Worm (Caenorhabditis elegans) whole organism, midembryonic: Measurements from ENCODE around the gene F01D5.1.

Experiments
- T22C8.4 ChIP-seq: fragments of 200-800 bp; sonication (Bioruptor generic); IDR thresholded peaks from 2 replicates; pipeline ENCODE4 v1.3.6; 2022; ENCODE audit warnings: missing genetic modification characterization, missing compliant biosample characterization
- cog-1 ChIP-seq: sonication (generic microtip); optimal IDR thresholded peaks from 2 replicates; lab custom pipeline; 2016; ENCODE audit warnings: missing genetic modification characterization, missing compliant biosample characterization
- flt-1 ChIP-seq: fragments of 200-800 bp; sonication (Bioruptor generic); IDR thresholded peaks from 2 replicates; pipeline ENCODE4 v1.3.6; 2022; ENCODE audit warnings: missing genetic modification characterization, missing compliant biosample characterization
- klf-2 ChIP-seq: fragments of 200-800 bp; sonication (Bioruptor generic); conservative IDR thresholded peaks from 2 replicates; pipeline ENCODE4 v1.3.6; 2022; ENCODE audit warnings: missing genetic modification reagents, missing genetic modification characterization, missing compliant biosample characterization
- med-1 ChIP-seq: sonication (generic microtip); optimal IDR thresholded peaks from 2 replicates; lab custom pipeline; 2017; ENCODE audit warnings: missing genetic modification characterization, mild to moderate bottlenecking, missing compliant biosample characterization, antibody characterized with exemption, missing genetic modification reagents; ENCODE audit not compliant: insufficient read depth
- ref-1 ChIP-seq: fragments of 200-800 bp; sonication (Bioruptor generic); conservative IDR thresholded peaks from 2 replicates; pipeline ENCODE4 v1.3.6; 2022; ENCODE audit warnings: missing genetic modification reagents, missing genetic modification characterization, missing compliant biosample characterization
- tab-1 ChIP-seq: fragments of 200-800 bp; sonication (Bioruptor generic); IDR thresholded peaks from 2 replicates; pipeline ENCODE4 v1.3.6; 2022; ENCODE audit warnings: missing genetic modification characterization, missing compliant biosample characterization
- ztf-23 ChIP-seq: fragments of 200-800 bp; sonication (Bioruptor generic); IDR thresholded peaks from 2 replicates; pipeline ENCODE4 v1.3.6; 2022; ENCODE audit warnings: missing genetic modification reagents, missing genetic modification characterization, missing compliant biosample characterization
- ztf-29 ChIP-seq: fragments of 200-800 bp; sonication (Bioruptor generic); IDR thresholded peaks from 2 replicates; pipeline ENCODE4 v1.3.6; 2022; ENCODE audit warnings: missing genetic modification reagents, missing genetic modification characterization, missing compliant biosample characterization

Gene F01D5.1

DNA sequence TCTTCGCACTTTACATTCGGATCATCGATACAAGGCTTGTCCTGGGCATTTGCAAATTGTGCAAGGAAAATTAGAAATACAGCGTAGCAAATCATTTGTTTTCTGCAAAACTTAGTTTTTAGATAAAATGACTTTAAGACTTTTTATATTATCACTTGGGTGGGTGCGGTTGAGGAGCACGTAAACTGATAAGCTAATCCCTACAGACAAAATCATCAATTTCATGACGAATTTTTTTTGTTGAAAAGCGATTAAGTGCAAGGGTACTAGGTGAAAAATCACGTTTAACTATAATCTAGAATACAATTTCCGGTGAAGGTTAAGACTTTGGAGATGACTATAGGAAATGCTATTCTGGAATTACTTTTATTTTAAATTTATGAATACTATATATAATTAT, at the start of gene F01D5.1:
Gene F01D5.1 (minus strand): TSS at position 105 of the 400 bp plus-strand sequence.
- no peak for TF ChIP-seq tab-1

DNA sequence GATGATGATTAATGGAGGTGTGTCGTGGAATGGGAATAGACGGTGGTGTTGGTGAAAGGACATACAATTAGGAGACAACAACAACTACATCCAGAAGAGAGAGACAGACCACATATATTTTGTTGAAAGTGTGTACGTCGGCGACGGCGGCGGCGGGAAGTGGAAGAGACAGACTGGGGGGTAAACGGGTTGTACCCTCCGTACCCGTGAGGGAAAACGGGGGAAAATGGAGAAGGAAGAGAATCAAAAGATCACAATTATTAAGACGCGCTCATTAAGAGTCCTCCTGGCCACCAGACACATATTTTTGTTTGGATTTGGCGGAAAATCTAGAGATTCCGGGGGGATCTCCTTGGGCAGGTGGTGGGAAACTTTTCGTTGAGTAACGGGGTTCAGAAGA, 49.1 kb upstream of the F01D5.1 start:
- TF ChIP-seq cog-1 (tag; lab: Kevin White, UChicago) (no peak), flt-1 (GFP tag; lab: Robert Waterston, UW) (0 out of 2 replicates have a peak, but pooled peaks have one; percentile 57)

DNA sequence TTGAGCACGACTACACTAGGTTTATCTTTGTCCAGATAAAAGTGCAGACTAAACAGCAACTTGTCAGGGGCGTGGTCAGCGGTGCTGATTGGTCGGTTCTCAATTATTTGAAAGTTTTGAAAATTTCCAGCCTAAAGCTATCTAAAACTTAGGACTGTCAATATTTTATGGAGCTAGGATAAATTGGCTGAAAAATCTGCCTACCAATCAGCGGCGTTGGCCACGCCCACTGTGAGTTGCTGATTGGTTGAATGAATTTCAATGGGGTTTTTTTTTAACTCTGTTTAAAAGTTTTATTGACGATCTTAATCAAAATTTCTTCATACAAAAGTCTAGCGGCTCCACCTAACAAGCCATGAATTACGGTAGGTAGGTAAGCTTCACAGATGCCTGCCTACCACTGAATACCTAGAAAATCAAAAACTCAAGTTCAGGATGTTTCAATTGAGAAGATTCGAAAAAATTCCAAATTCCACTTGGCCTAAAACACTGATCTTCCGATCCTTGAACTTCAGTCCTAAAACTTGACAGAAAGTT, 48.6 kb upstream of the F01D5.1 start:
- TF ChIP-seq med-1 (GFP tag; lab: Kevin White, UChicago) (no peak), ztf-29 (no peak), T22C8.4 (no peak), ref-1 (GFP tag; lab: Robert Waterston, UW) (no peak), cog-1 (tag; lab: Kevin White, UChicago) (no peak), ztf-23 (GFP tag; lab: Robert Waterston, UW) (no peak), tab-1 (no peak), klf-2 (no peak), flt-1 (GFP tag; lab: Robert Waterston, UW) (no peak)

DNA sequence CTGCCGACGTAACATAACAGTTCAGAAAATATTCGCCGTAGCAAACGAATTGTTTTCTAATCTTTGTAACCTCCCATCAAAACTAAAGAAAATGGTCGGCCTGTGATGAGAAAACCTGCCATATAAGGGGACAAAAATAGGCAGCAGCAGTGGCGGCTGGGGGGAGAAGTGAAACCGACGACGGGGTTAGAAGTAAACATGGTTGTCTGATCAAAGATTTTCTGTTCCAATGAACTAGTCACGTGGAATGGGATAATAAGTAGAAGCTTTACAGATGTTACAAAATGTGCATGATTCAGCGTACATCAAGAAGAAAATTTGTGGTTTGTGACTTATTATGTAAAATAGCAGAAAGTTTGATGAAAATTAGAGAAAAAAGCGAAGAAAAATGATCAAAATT, 47.9 kb upstream of the F01D5.1 start:
- TF ChIP-seq cog-1 (tag; lab: Kevin White, UChicago), result no peak
- no peak for TF ChIP-seq med-1 (GFP tag; lab: Kevin White, UChicago)
- no peak for TF ChIP-seq flt-1 (GFP tag; lab: Robert Waterston, UW)
- no peak for TF ChIP-seq klf-2
- TF ChIP-seq ref-1 (GFP tag; lab: Robert Waterston, UW), result no peak
- TF ChIP-seq ztf-23 (GFP tag; lab: Robert Waterston, UW), result no peak
- TF ChIP-seq tab-1, result no peak
- TF ChIP-seq ztf-29, result no peak
- TF ChIP-seq T22C8.4, result no peak

DNA sequence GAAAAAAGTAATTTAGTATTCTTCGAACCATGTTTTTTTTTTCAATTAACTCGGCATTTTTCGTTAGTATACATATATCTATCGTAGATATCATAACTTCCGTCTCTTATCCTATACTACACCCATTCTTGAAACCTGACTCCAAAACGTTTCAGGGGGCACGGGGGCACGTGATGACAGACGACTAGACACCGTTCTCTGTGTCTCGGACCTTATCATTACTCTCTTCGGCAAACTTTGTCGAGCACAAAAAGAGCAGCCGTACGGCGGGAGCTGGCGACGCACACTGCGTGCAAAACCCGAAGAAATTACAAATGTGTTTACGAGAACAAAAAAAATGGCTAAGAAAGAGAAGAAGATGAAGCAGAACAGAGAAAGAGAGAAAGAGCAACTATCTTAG, 46.8 kb upstream of the F01D5.1 start:
- TF ChIP-seq flt-1 (GFP tag; lab: Robert Waterston, UW) (0 out of 2 replicates have a peak, but pooled peaks have one; percentile 17), med-1 (GFP tag; lab: Kevin White, UChicago) (no peak)

DNA sequence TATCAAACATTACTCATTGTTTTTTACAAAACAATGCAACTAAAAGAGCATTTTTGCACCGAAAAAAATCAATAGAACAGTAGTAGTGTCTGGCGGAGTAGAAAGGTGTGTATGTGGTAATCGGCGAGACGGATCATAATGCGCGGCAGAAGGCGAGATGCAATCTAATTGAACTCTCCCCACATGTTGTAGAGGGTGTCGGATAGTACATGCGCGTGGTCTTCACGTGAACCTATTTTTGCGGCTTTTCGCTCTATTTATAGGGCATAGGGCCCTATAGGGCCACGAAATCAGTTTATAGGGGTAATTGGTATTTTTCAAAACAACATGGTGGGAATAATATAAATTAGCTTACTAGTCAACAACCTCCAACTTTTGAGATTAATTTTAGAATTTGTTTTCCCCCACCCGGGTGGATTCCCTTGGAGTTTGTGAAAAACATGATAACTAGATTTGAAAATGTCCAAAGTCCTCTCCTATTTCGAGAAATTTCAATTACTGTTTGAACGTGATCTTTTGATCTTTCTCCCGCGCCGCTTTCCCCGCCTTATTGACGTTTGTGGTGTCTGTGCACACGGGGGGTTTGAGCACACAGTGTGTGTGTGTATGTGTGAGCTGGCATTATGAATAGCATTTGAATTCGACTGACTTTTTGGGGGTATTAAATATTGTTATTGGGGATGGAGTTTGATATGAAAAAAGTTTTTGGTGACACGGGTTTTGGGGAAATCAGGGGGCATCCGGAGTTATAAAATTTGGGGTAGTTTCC, 45.6 kb upstream of the F01D5.1 start:
- no peak for TF ChIP-seq ref-1 (GFP tag; lab: Robert Waterston, UW)
- no peak for TF ChIP-seq ztf-23 (GFP tag; lab: Robert Waterston, UW)
- TF ChIP-seq tab-1, result 0 out of 2 replicates have a peak, but pooled peaks have one; percentile 38
- no peak for TF ChIP-seq cog-1 (tag; lab: Kevin White, UChicago)
- no peak for TF ChIP-seq med-1 (GFP tag; lab: Kevin White, UChicago)
- no peak for TF ChIP-seq flt-1 (GFP tag; lab: Robert Waterston, UW)

DNA sequence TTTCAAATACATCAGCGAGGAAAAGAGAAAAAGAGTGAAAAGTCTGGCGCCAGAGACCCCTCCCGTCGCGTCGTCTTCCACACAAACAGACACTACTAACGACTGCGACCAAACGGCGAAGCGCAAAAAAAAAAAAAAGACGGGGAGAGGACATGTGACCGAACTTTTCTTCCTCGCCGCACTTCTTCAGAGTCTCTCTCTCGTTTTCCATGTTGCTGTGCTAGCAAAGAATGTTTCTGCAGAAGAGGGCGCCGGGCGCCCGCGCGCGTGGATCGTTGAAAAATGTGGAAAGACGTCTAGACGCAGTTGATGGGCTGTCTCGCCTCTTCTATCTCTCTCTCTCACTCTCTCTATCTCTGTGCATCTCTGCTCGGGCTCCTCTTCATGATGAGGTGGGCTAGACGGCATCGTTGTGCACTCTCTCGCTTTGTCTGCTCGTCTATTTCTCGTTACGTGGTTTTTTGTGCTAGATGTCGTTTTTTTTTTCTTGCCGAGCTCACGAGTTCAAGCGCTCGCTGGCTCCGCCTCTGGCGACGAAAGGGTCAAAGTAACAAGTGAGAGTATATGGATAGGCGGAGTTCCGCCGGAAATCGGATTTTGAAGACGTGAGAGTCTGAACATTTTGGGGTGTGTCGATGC, 42.9 kb upstream of the F01D5.1 start:
- TF ChIP-seq ztf-29 (no peak), klf-2 (no peak), cog-1 (tag; lab: Kevin White, UChicago) (no peak), ztf-23 (GFP tag; lab: Robert Waterston, UW) (no peak), flt-1 (GFP tag; lab: Robert Waterston, UW) (no peak), tab-1 (no peak), med-1 (GFP tag; lab: Kevin White, UChicago) (no peak), ref-1 (GFP tag; lab: Robert Waterston, UW) (no peak), T22C8.4 (no peak)

DNA sequence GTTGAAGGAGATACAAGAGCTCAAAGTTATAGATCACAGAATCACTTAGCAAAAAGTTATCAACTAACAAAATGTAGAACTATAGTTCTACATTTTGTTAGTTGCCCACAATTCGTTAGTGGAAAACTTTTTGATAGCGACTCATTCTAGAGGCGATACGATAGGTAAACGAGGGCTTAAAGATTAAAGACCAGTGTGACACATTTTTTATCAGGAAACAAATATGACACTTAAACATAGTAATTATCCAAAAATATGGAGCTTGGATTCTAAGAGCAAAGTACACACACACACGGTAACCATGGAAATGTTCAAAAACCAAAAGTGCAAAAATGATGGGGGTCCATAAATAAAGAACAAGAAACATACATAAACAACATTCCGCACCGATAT, 42.4 kb upstream of the F01D5.1 start:
- no peak for TF ChIP-seq ztf-23 (GFP tag; lab: Robert Waterston, UW)
- no peak for TF ChIP-seq ztf-29
- TF ChIP-seq tab-1, result no peak
- no peak for TF ChIP-seq T22C8.4
- no peak for TF ChIP-seq med-1 (GFP tag; lab: Kevin White, UChicago)
- no peak for TF ChIP-seq flt-1 (GFP tag; lab: Robert Waterston, UW)
- TF ChIP-seq cog-1 (tag; lab: Kevin White, UChicago), result no peak
- TF ChIP-seq ref-1 (GFP tag; lab: Robert Waterston, UW), result no peak
- TF ChIP-seq klf-2, result no peak

DNA sequence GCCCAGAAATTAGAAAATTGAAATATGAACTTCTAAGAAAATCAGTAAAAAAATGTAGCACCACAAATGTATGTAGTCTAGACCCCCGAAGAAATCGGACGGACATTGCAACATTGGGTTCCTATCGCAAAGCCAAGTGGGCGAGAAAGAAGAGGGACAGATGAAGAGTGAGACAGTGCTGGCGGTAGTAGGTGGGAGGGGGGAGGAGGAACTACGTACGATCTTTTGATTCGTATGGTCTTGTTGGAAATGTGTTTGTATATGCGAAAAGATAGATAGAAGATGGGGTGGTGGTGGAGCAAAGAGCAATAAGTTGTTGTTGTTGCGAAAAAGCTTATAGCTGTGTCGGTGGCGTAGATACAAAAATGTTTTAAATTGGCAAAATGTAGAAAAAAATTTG, 41.0 kb upstream of the F01D5.1 start:
- TF ChIP-seq klf-2, result no peak
- TF ChIP-seq flt-1 (GFP tag; lab: Robert Waterston, UW), result 0 out of 2 replicates have a peak, but pooled peaks have one; percentile 48

DNA sequence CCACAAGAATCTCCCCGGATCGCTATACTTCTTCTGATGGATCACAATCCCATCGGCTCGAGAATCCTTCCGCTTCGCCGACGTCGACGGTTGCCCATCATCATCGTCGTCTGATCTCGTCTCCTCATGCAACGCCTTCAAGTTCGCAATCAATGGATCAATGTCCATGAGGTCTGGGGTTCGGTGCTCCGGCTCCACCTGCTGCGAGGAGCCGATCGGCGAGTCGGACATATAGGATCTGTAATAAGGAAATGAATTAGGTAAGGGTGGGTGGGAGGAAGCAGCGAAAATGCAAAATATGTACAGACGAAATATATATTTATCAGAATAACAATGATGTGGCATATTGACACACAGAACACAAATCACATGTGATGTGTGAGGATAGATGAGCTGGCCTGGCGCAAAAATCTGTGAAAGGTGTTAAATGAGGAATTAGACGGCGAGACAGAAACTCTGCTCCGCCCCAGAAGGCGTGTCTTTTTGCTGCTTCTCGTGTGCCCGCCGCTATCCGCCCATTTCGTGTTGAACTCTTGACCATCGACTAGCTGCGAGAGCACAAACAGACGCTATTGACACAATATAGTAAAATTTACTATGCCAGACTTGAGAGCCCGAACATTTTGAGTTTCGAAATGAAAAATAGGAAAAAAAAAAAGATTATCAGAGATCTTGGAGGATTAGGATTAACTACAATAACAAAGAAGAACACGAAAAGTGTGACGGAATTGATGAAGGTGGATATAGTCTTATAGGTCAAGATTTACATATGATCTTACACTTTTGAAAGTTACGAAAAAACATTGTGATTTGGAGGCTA, 40.3 kb upstream of the F01D5.1 start:
- TF ChIP-seq med-1 (GFP tag; lab: Kevin White, UChicago) (no peak), klf-2 (no peak), flt-1 (GFP tag; lab: Robert Waterston, UW) (no peak), ztf-23 (GFP tag; lab: Robert Waterston, UW) (no peak)
